Fruit fly (Drosophila melanogaster) whole organism, prepupa: ENCODE results near the gene beat-IIIc.
A peak's percentile ranks its signal among the peaks of the same experiment; 100 is the strongest.

Source experiments
- CG10631 ChIP-seq: fragments of 200-800 bp; sonication (Bioruptor generic); optimal IDR thresholded peaks from 2 replicates; lab custom pipeline; 2016; ENCODE audit warnings: missing biosample characterization, missing genetic modification characterization
- CG10669 ChIP-seq: fragments of 200-800 bp; sonication (Bioruptor generic); optimal IDR thresholded peaks from 3 replicates; lab custom pipeline; 2018; ENCODE audit warnings: missing biosample characterization, mild to moderate bottlenecking, missing genetic modification characterization, moderate library complexity
- CG11294 ChIP-seq: fragments of 200-800 bp; sonication (Bioruptor generic); IDR thresholded peaks from 2 replicates; pipeline ENCODE4 v1.3.6; 2022; ENCODE audit warnings: missing biosample characterization, missing genetic modification characterization
- CG11762 ChIP-seq: fragments of 200-800 bp; sonication (Bioruptor generic); optimal IDR thresholded peaks from 3 replicates; lab custom pipeline; 2016; ENCODE audit warnings: missing biosample characterization, missing genetic modification characterization; ENCODE audit not compliant: insufficient read depth
- CG1621 ChIP-seq: fragments of 200-800 bp; sonication (Bioruptor generic); optimal IDR thresholded peaks from 3 replicates; lab custom pipeline; 2018; ENCODE audit warnings: missing biosample characterization, mild to moderate bottlenecking, missing genetic modification characterization
- CG16779 ChIP-seq: fragments of 200-800 bp; sonication (Bioruptor generic); optimal IDR thresholded peaks from 3 replicates; lab custom pipeline; 2017; ENCODE audit warnings: missing biosample characterization, mild to moderate bottlenecking, missing genetic modification characterization
- CG3032 ChIP-seq: fragments of 200-800 bp; optimal IDR thresholded peaks from 2 replicates; lab custom pipeline; 2019; ENCODE audit warnings: missing biosample characterization, mild to moderate bottlenecking, missing genetic modification characterization, moderate library complexity
- CG32006 ChIP-seq: fragments of 200-800 bp; sonication (Bioruptor generic); optimal IDR thresholded peaks from 3 replicates; lab custom pipeline; 2017; ENCODE audit warnings: missing biosample characterization, mild to moderate bottlenecking, missing genetic modification characterization
- CG3919 ChIP-seq: fragments of 200-800 bp; sonication (Bioruptor generic); optimal IDR thresholded peaks from 3 replicates; lab custom pipeline; 2016; ENCODE audit warnings: missing biosample characterization, missing genetic modification characterization
- CG7368 ChIP-seq: fragments of 200-800 bp; sonication (Bioruptor generic); optimal IDR thresholded peaks from 3 replicates; lab custom pipeline; 2016; ENCODE audit warnings: missing biosample characterization, missing genetic modification characterization
- CG9139 ChIP-seq: fragments of 200-800 bp; sonication (Bioruptor generic); optimal IDR thresholded peaks from 3 replicates; lab custom pipeline; 2017; ENCODE audit warnings: missing biosample characterization, mild to moderate bottlenecking, missing genetic modification characterization
- Eip78C ChIP-seq: fragments of 200-800 bp; sonication (Bioruptor generic); peaks from one replicate; lab custom pipeline; 2016; ENCODE audit warnings: missing biosample characterization, missing genetic modification characterization
- Eip93F ChIP-seq: fragments of 200-800 bp; sonication (Bioruptor generic); optimal IDR thresholded peaks from 2 replicates; lab custom pipeline; 2016; ENCODE audit warnings: missing biosample characterization, mild to moderate bottlenecking, missing genetic modification characterization
- Ets21C ChIP-seq: fragments of 200-800 bp; sonication (Bioruptor generic); optimal IDR thresholded peaks from 3 replicates; lab custom pipeline; 2016; ENCODE audit warnings: missing biosample characterization, missing genetic modification characterization
- Gug ChIP-seq: fragments of 200-800 bp; sonication (Bioruptor generic); IDR thresholded peaks from 2 replicates; pipeline ENCODE4 v1.3.6; 2022; ENCODE audit warnings: missing biosample characterization, missing genetic modification characterization
- Hr39 ChIP-seq: fragments of 200-800 bp; sonication (Bioruptor generic); optimal IDR thresholded peaks from 2 replicates; lab custom pipeline; 2016; ENCODE audit warnings: missing biosample characterization, missing genetic modification characterization
- Lpt ChIP-seq: fragments of 200-800 bp; sonication (Bioruptor generic); optimal IDR thresholded peaks from 3 replicates; lab custom pipeline; 2016; ENCODE audit warnings: missing biosample characterization, missing genetic modification characterization
- OdsH ChIP-seq: fragments of 200-800 bp; sonication (Bioruptor generic); optimal IDR thresholded peaks from 3 replicates; lab custom pipeline; 2016; ENCODE audit warnings: missing biosample characterization, missing genetic modification characterization
- acj6 ChIP-seq: fragments of 200-800 bp; sonication (Bioruptor generic); optimal IDR thresholded peaks from 3 replicates; lab custom pipeline; 2016; ENCODE audit warnings: missing biosample characterization, missing genetic modification characterization
- cyc ChIP-seq: fragments of 200-800 bp; sonication (Bioruptor generic); optimal IDR thresholded peaks from 3 replicates; lab custom pipeline; 2016; ENCODE audit warnings: missing biosample characterization, missing genetic modification characterization
- dac ChIP-seq: fragments of 200-800 bp; sonication (Bioruptor generic); optimal IDR thresholded peaks from 2 replicates; lab custom pipeline; 2017; ENCODE audit warnings: missing biosample characterization, mild to moderate bottlenecking, missing genetic modification characterization
- dsx ChIP-seq: fragments of 200-800 bp; optimal IDR thresholded peaks from 3 replicates; lab custom pipeline; 2019; ENCODE audit warnings: missing biosample characterization, mild to moderate bottlenecking, missing genetic modification characterization, moderate library complexity; ENCODE audit not compliant: poor library complexity, severe bottlenecking
- eg ChIP-seq: fragments of 200-800 bp; sonication (Bioruptor generic); IDR thresholded peaks from 3 replicates; pipeline ENCODE4 v1.3.6; 2022; ENCODE audit warnings: missing biosample characterization, missing genetic modification characterization
- esn ChIP-seq: fragments of 200-800 bp; sonication (Bioruptor generic); optimal IDR thresholded peaks from 2 replicates; lab custom pipeline; 2016; ENCODE audit warnings: missing biosample characterization, mild to moderate bottlenecking, missing genetic modification characterization, moderate library complexity
- fd59A ChIP-seq: fragments of 200-800 bp; sonication (Bioruptor generic); optimal IDR thresholded peaks from 2 replicates; lab custom pipeline; 2017; ENCODE audit warnings: missing biosample characterization, mild to moderate bottlenecking, missing genetic modification characterization, missing genetic modification reagents
- lz ChIP-seq: fragments of 200-800 bp; sonication (Bioruptor generic); optimal IDR thresholded peaks from 3 replicates; lab custom pipeline; 2016; ENCODE audit warnings: missing biosample characterization, missing genetic modification characterization
- net ChIP-seq: fragments of 200-800 bp; sonication (Bioruptor generic); optimal IDR thresholded peaks from 3 replicates; lab custom pipeline; 2016; ENCODE audit warnings: missing biosample characterization, missing genetic modification characterization
- pdm3 ChIP-seq: fragments of 200-800 bp; sonication (Bioruptor generic); optimal IDR thresholded peaks from 3 replicates; lab custom pipeline; 2016; ENCODE audit warnings: missing biosample characterization, missing genetic modification characterization
- ss ChIP-seq, 2 experiments: fragments of 200-800 bp; sonication (Bioruptor generic); optimal IDR thresholded peaks; 2 replicates in 1 of 2; 3 replicates in 1 of 2; lab custom pipeline; 2017 to 2018; ENCODE audit warnings: mild to moderate bottlenecking in 2 of 2, missing biosample characterization in 2 of 2, missing genetic modification characterization in 2 of 2, moderate library complexity in 1 of 2
- svp ChIP-seq: fragments of 200-800 bp; sonication (Bioruptor generic); peaks from one replicate; lab custom pipeline; 2016; ENCODE audit warnings: missing biosample characterization, missing genetic modification characterization
- vri ChIP-seq: fragments of 200-800 bp; sonication (Bioruptor generic); optimal IDR thresholded peaks from 3 replicates; lab custom pipeline; 2016; ENCODE audit warnings: missing biosample characterization, mild to moderate bottlenecking, missing genetic modification characterization

Gene beat-IIIc

dm6 chr2L:17207072-17207471 is 53.5 kb downstream of the beat-IIIc start:
- no peak for TF ChIP-seq eg (GFP tag; lab: Robert Waterston, UW)
- no peak for TF ChIP-seq CG11294 (GFP tag; lab: Robert Waterston, UW)
- TF ChIP-seq esn, result peak; percentile 38
- no peak for TF ChIP-seq vri
- TF ChIP-seq OdsH, result no peak
- peak; percentile 61 for TF ChIP-seq svp
- peak; percentile 19 for TF ChIP-seq CG10669 (GFP tag; lab: Kevin White, UChicago)
- no peak for TF ChIP-seq CG16779 (tag; lab: Kevin White, UChicago)
- TF ChIP-seq net (GFP tag; lab: Kevin White, UChicago), result no peak
- TF ChIP-seq Eip78C (GFP tag; lab: Kevin White, UChicago), result peak; percentile 22
- peak; percentile 9 for TF ChIP-seq CG10631 (GFP tag; lab: Kevin White, UChicago)
- no peak for TF ChIP-seq cyc (GFP tag; lab: Kevin White, UChicago)
- TF ChIP-seq CG3032 (tag; lab: Kevin White, UChicago), result peak; percentile 12

- TF ChIP-seq lz (GFP tag; lab: Kevin White, UChicago), result no peak
- TF ChIP-seq Lpt (GFP tag; lab: Kevin White, UChicago), result no peak
- TF ChIP-seq Eip78C (GFP tag; lab: Kevin White, UChicago), result peak; percentile 47
- no peak for TF ChIP-seq CG7368 (GFP tag; lab: Kevin White, UChicago)
- peak; percentile 44 for TF ChIP-seq svp
- TF ChIP-seq pdm3 (GFP tag; lab: Kevin White, UChicago), result no peak
- TF ChIP-seq, all 60 proteins: peak for 2
These were observed 56.7 kb downstream of the beat-IIIc start for dm6 chr2L:17203833-17204232.

- TF ChIP-seq lz (GFP tag; lab: Kevin White, UChicago) (no peak), dsx (GFP tag; lab: Kevin White, UChicago) (no peak), CG7368 (GFP tag; lab: Kevin White, UChicago) (no peak), CG3032 (tag; lab: Kevin White, UChicago) (no peak), CG11762 (GFP tag; lab: Kevin White, UChicago) (no peak), CG9139 (GFP tag; lab: Kevin White, UChicago) (no peak), Hr39 (GFP tag; lab: Kevin White, UChicago) (no peak)
These were observed 58.8 kb downstream of the beat-IIIc start for dm6 chr2L:17201777-17202176.

DNA sequence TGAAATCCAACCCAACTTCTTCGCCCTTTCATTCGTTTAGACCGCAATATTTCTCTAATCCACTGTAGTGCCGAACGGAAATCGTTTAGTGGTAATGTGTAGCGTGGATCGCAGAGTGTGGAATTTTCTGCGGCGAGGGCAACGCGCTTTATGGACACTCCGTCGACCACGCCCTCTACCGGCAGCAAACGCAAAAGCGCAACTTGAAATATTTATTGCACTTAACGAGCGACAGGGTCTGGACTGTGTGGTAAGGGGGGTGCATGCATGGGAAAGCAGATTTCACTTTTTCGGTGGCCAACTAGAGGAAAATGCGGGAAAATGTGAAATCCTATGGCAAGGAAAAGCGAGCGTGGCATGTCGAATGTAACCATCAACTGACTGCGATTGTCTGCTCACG is 65.3 kb downstream of the beat-IIIc start:
- no peak for TF ChIP-seq vri
- no peak for TF ChIP-seq net (GFP tag; lab: Kevin White, UChicago)
- TF ChIP-seq, all 60 proteins: peak for 0

- peak; percentile 11 for TF ChIP-seq svp
- no peak for TF ChIP-seq ss (GFP tag; optimal IDR thresholded peaks at IDR 0.05; lab: Kevin White, UChicago)
These were observed 78.9 kb downstream of the beat-IIIc start, which contains the start of gene Grl36a for dm6 chr2L:17181638-17182037. Grl36a (plus strand) TSS chr2L:17181938.

dm6 chr2L:17180038-17180437 is 80.5 kb downstream of the beat-IIIc start, which contains the start of gene Gr36c:
Gr36c (plus strand) TSS chr2L:17180338.
- TF ChIP-seq CG1621 (tag; lab: Kevin White, UChicago) (no peak), Eip93F (GFP tag; lab: Kevin White, UChicago) (no peak), Gug (GFP tag; lab: Robert Waterston, UW) (no peak), CG10631 (GFP tag; lab: Kevin White, UChicago) (no peak), cyc (GFP tag; lab: Kevin White, UChicago) (no peak), net (GFP tag; lab: Kevin White, UChicago) (no peak), Ets21C (GFP tag; lab: Kevin White, UChicago) (no peak), acj6 (no peak), fd59A (no peak), CG32006 (GFP tag; lab: Kevin White, UChicago) (no peak), dac (GFP tag; lab: Kevin White, UChicago) (no peak), esn (no peak), CG3919 (GFP tag; lab: Kevin White, UChicago) (no peak), OdsH (no peak)
